Worm (Caenorhabditis elegans) whole organism, L4/young adult: ENCODE data around the gene Y113G7A.16.

Source experiments
- W03F9.2 ChIP-seq: fragments of 150-350 bp; optimal IDR thresholded peaks from 2 replicates; lab custom pipeline; 2014; ENCODE audit warnings: missing biosample characterization, missing genetic modification characterization
- dao-5 ChIP-seq: sonication (generic microtip); optimal IDR thresholded peaks from 2 replicates; lab custom pipeline; 2016; ENCODE audit warnings: missing genotype, missing genetic modification characterization, moderate library complexity, missing compliant biosample characterization
- him-1 ChIP-seq: sonication (generic microtip); optimal IDR thresholded peaks from 2 replicates; lab custom pipeline; 2016; ENCODE audit warnings: missing genotype, missing genetic modification reagents, missing genetic modification characterization, missing compliant biosample characterization

ce11 chrV:20000639-20001038, 36.7 kb upstream of the Y113G7A.16 start:
- TF ChIP-seq him-1 (tag; lab: Kevin White, UChicago) (no peak), dao-5 (no peak), W03F9.2 (tag; lab: Kevin White, UChicago) (no peak)
